Fruit fly (Drosophila melanogaster) whole organism, embryonic: ENCODE results near the gene CG31548.

Experiments
- B-H1 ChIP-seq: fragments of 200-800 bp; sonication (Bioruptor generic); IDR thresholded peaks from 3 replicates; pipeline ENCODE4 v1.3.6; 2022; ENCODE audit warnings: missing biosample characterization, missing genetic modification characterization
- Bdp1 ChIP-seq: fragments of 200-800 bp; sonication (Bioruptor generic); optimal IDR thresholded peaks from 3 replicates; lab custom pipeline; 2016; ENCODE audit warnings: missing biosample characterization, missing genetic modification characterization
- CG10321 ChIP-seq: fragments of 200-800 bp; sonication (Bioruptor generic); IDR thresholded peaks from 2 replicates; pipeline ENCODE4 v1.3.6; 2022; ENCODE audit warnings: missing biosample characterization, missing genetic modification characterization
- CG10462 ChIP-seq: fragments of 200-800 bp; sonication (Bioruptor generic); optimal IDR thresholded peaks from 2 replicates; lab custom pipeline; 2016; ENCODE audit warnings: missing biosample characterization, missing genetic modification characterization
- CG11504 ChIP-seq: fragments of 200-800 bp; sonication (Bioruptor generic); optimal IDR thresholded peaks from 3 replicates; lab custom pipeline; 2019; ENCODE audit warnings: missing biosample characterization, mild to moderate bottlenecking, missing genetic modification characterization, moderate library complexity
- CG12236 ChIP-seq: fragments of 200-800 bp; sonication (Bioruptor generic); optimal IDR thresholded peaks from 2 replicates; lab custom pipeline; 2016; ENCODE audit warnings: missing biosample characterization, missing genetic modification characterization
- CG13287 ChIP-seq: fragments of 200-800 bp; sonication (Bioruptor generic); IDR thresholded peaks from 2 replicates; pipeline ENCODE4 v1.3.6; 2022; ENCODE audit warnings: missing biosample characterization, missing genetic modification characterization; ENCODE audit not compliant: partially characterized antibody
- CG14441 ChIP-seq: fragments of 200-800 bp; sonication (Bioruptor generic); IDR thresholded peaks from 2 replicates; pipeline ENCODE4 v1.3.6; 2022; ENCODE audit warnings: missing biosample characterization, missing genetic modification characterization
- CG15073 ChIP-seq: fragments of 200-800 bp; sonication (Bioruptor generic); optimal IDR thresholded peaks from 2 replicates; lab custom pipeline; 2016; ENCODE audit warnings: missing biosample characterization, missing genetic modification characterization
- CG17328 ChIP-seq: fragments of 200-800 bp; sonication (Bioruptor generic); IDR thresholded peaks from 2 replicates; pipeline ENCODE4 v1.3.6; 2022; ENCODE audit warnings: missing biosample characterization, missing genetic modification characterization
- CG18619 ChIP-seq: fragments of 200-800 bp; sonication (Bioruptor generic); optimal IDR thresholded peaks from 3 replicates; lab custom pipeline; 2017; ENCODE audit warnings: missing biosample characterization, mild to moderate bottlenecking, missing genetic modification characterization
- CG18764 ChIP-seq: fragments of 200-800 bp; sonication (Bioruptor generic); optimal IDR thresholded peaks from 3 replicates; lab custom pipeline; 2016; ENCODE audit warnings: missing biosample characterization, missing genetic modification characterization
- CG2678 ChIP-seq: fragments of 200-800 bp; sonication (Bioruptor generic); optimal IDR thresholded peaks from 3 replicates; lab custom pipeline; 2019; ENCODE audit warnings: missing biosample characterization, mild to moderate bottlenecking, missing genetic modification characterization, moderate library complexity
- CG2875 ChIP-seq: fragments of 200-800 bp; sonication (Bioruptor generic); optimal IDR thresholded peaks from 2 replicates; lab custom pipeline; 2017; ENCODE audit warnings: missing biosample characterization, mild to moderate bottlenecking, missing genetic modification characterization, missing genetic modification reagents
- CG30020 ChIP-seq: fragments of 200-800 bp; optimal IDR thresholded peaks from 2 replicates; lab custom pipeline; 2019; ENCODE audit warnings: missing biosample characterization, mild to moderate bottlenecking, missing genetic modification characterization, moderate library complexity
- CG31224 ChIP-seq: fragments of 200-800 bp; sonication (Bioruptor generic); IDR thresholded peaks from 2 replicates; pipeline ENCODE4 v1.3.6; 2022; ENCODE audit warnings: missing biosample characterization, missing genetic modification characterization
- CG3163 ChIP-seq: fragments of 200-800 bp; sonication (Bioruptor generic); optimal IDR thresholded peaks from 3 replicates; lab custom pipeline; 2016; ENCODE audit warnings: missing biosample characterization, missing genetic modification characterization
- CG32767 ChIP-seq: fragments of 200-800 bp; sonication (Bioruptor generic); IDR thresholded peaks from 2 replicates; pipeline ENCODE4 v1.3.6; 2022; ENCODE audit warnings: missing biosample characterization, missing genetic modification characterization
- CG3838 ChIP-seq: fragments of 200-800 bp; sonication (Bioruptor generic); optimal IDR thresholded peaks from 3 replicates; lab custom pipeline; 2016; ENCODE audit warnings: missing biosample characterization, missing genetic modification characterization
- CG42726 ChIP-seq: fragments of 200-800 bp; sonication (Bioruptor generic); IDR thresholded peaks from 2 replicates; pipeline ENCODE4 v1.3.6; 2022; ENCODE audit warnings: missing biosample characterization, missing genetic modification characterization; ENCODE audit not compliant: partially characterized antibody
- CG4820 ChIP-seq: fragments of 200-800 bp; sonication (Bioruptor generic); optimal IDR thresholded peaks from 3 replicates; lab custom pipeline; 2016; ENCODE audit warnings: missing biosample characterization, missing genetic modification characterization
- CG6791 ChIP-seq: fragments of 200-800 bp; sonication (Bioruptor generic); IDR thresholded peaks from 3 replicates; pipeline ENCODE4 v1.3.6; 2022; ENCODE audit warnings: missing biosample characterization, missing genetic modification characterization; ENCODE audit not compliant: partially characterized antibody
- CG7987 ChIP-seq: fragments of 200-800 bp; sonication (Bioruptor generic); optimal IDR thresholded peaks from 2 replicates; lab custom pipeline; 2018; ENCODE audit warnings: missing biosample characterization, mild to moderate bottlenecking, missing genetic modification characterization, moderate library complexity
- CG8944 ChIP-seq: fragments of 200-800 bp; sonication (Bioruptor generic); optimal IDR thresholded peaks from 3 replicates; lab custom pipeline; 2016; ENCODE audit warnings: missing biosample characterization, missing genetic modification characterization
- CHES-1-like ChIP-seq: fragments of 200-800 bp; sonication (Bioruptor generic); optimal IDR thresholded peaks from 2 replicates; lab custom pipeline; 2016; ENCODE audit warnings: missing biosample characterization, missing genetic modification characterization
- CkIIα-i1 ChIP-seq: fragments of 200-800 bp; sonication (Bioruptor generic); IDR thresholded peaks from 2 replicates; pipeline ENCODE4 v1.3.6; 2022; ENCODE audit warnings: missing biosample characterization, missing genetic modification characterization
- D19A ChIP-seq: fragments of 200-800 bp; optimal IDR thresholded peaks from 3 replicates; lab custom pipeline; 2019; ENCODE audit warnings: missing biosample characterization, mild to moderate bottlenecking, missing genetic modification characterization, moderate library complexity
- Dip3 ChIP-seq: fragments of 200-800 bp; sonication (Bioruptor generic); optimal IDR thresholded peaks from 3 replicates; lab custom pipeline; 2016; ENCODE audit warnings: missing biosample characterization, missing genetic modification characterization
- Drgx ChIP-seq: fragments of 200-800 bp; sonication (Bioruptor generic); IDR thresholded peaks from 2 replicates; pipeline ENCODE4 v1.3.6; 2022; ENCODE audit warnings: missing biosample characterization, missing genetic modification characterization
- Hr39 ChIP-seq: fragments of >200 bp; optimal IDR thresholded peaks from 2 replicates; lab custom pipeline; 2017
- Optix ChIP-seq: fragments of 200-800 bp; sonication (Bioruptor generic); IDR thresholded peaks from 3 replicates; pipeline ENCODE4 v1.3.6; 2022; ENCODE audit warnings: missing biosample characterization, missing genetic modification characterization
- Spps ChIP-seq: fragments of 200-800 bp; sonication (Bioruptor generic); optimal IDR thresholded peaks from 2 replicates; lab custom pipeline; 2018; ENCODE audit warnings: missing biosample characterization, mild to moderate bottlenecking, missing genetic modification characterization
- ase ChIP-seq: fragments of 200-800 bp; sonication (Bioruptor generic); IDR thresholded peaks from 3 replicates; pipeline ENCODE4 v1.3.6; 2022; ENCODE audit warnings: missing biosample characterization, missing genetic modification characterization
- az2 ChIP-seq: fragments of 200-800 bp; sonication (Bioruptor generic); optimal IDR thresholded peaks from 3 replicates; lab custom pipeline; 2016; ENCODE audit warnings: missing biosample characterization, missing genetic modification characterization
- disco-r ChIP-seq: fragments of 200-800 bp; sonication (Bioruptor generic); optimal IDR thresholded peaks from 2 replicates; lab custom pipeline; 2016; ENCODE audit warnings: missing biosample characterization, missing genetic modification characterization
- fru ChIP-seq: fragments of >200 bp; optimal IDR thresholded peaks from 2 replicates; lab custom pipeline; 2017
- h ChIP-seq: fragments of >200 bp; optimal IDR thresholded peaks from 2 replicates; lab custom pipeline; 2017
- hkb ChIP-seq, 2 experiments: fragments of 200-800 bp in 1 of 2; fragments of >200 bp in 1 of 2; sonication (Bioruptor generic) in 1 of 2; IDR thresholded peaks in 1 of 2; optimal IDR thresholded peaks in 1 of 2; 2 replicates each; pipeline versions ENCODE4 v1.3.6 to Lab custom; 2017 to 2022; ENCODE audit warnings: missing biosample characterization in 1 of 2, missing genetic modification characterization in 1 of 2
- kah ChIP-seq: fragments of 200-800 bp; sonication (Bioruptor generic); optimal IDR thresholded peaks from 2 replicates; lab custom pipeline; 2018; ENCODE audit warnings: missing biosample characterization, mild to moderate bottlenecking, missing genetic modification characterization
- klu ChIP-seq: fragments of 200-800 bp; sonication (Bioruptor generic); IDR thresholded peaks from 2 replicates; pipeline ENCODE4 v1.3.6; 2022; ENCODE audit warnings: missing biosample characterization, missing genetic modification characterization
- lov ChIP-seq, 2 experiments: fragments of 200-800 bp in 1 of 2; fragments of >200 bp in 1 of 2; sonication (Bioruptor generic) in 1 of 2; IDR thresholded peaks in 1 of 2; optimal IDR thresholded peaks in 1 of 2; 2 replicates in 1 of 2; 3 replicates in 1 of 2; pipeline versions ENCODE4 v1.3.6 to Lab custom; 2017 to 2022; ENCODE audit warnings: missing biosample characterization in 1 of 2, missing genetic modification characterization in 1 of 2
- mam ChIP-seq: fragments of 200-800 bp; sonication (Bioruptor generic); optimal IDR thresholded peaks from 3 replicates; lab custom pipeline; 2016; ENCODE audit warnings: missing biosample characterization, missing genetic modification characterization
- nerfin-2 ChIP-seq: fragments of 200-800 bp; sonication (Bioruptor generic); IDR thresholded peaks from 2 replicates; pipeline ENCODE4 v1.3.6; 2022; ENCODE audit warnings: missing biosample characterization, missing genetic modification characterization; ENCODE audit not compliant: partially characterized antibody
- rib ChIP-seq: fragments of 200-800 bp; sonication (Bioruptor generic); IDR thresholded peaks from 2 replicates; pipeline ENCODE4 v1.3.6; 2022; ENCODE audit warnings: missing biosample characterization, missing genetic modification characterization
- row ChIP-seq: fragments of 200-800 bp; sonication (Bioruptor generic); IDR thresholded peaks from 3 replicates; pipeline ENCODE4 v1.3.6; 2022; ENCODE audit warnings: missing biosample characterization, missing genetic modification characterization
- sisA ChIP-seq: fragments of 200-800 bp; sonication (Bioruptor generic); IDR thresholded peaks from 2 replicates; pipeline ENCODE4 v1.3.6; 2022; ENCODE audit warnings: missing biosample characterization, missing genetic modification characterization
- sr ChIP-seq: fragments of 200-800 bp; sonication (Bioruptor generic); IDR thresholded peaks from 3 replicates; pipeline ENCODE4 v1.3.6; 2022; ENCODE audit warnings: missing biosample characterization, missing genetic modification characterization
- trem ChIP-seq: fragments of 200-800 bp; optimal IDR thresholded peaks from 3 replicates; lab custom pipeline; 2019; ENCODE audit warnings: missing biosample characterization, mild to moderate bottlenecking, missing genetic modification characterization, moderate library complexity
- twi ChIP-seq: fragments of 200-800 bp; optimal IDR thresholded peaks from 2 replicates; lab custom pipeline; 2019; ENCODE audit warnings: missing biosample characterization, mild to moderate bottlenecking, missing genetic modification characterization, moderate library complexity
- zfh2 ChIP-seq: fragments of 200-800 bp; sonication (Bioruptor generic); optimal IDR thresholded peaks from 2 replicates; lab custom pipeline; 2016; ENCODE audit warnings: missing biosample characterization, missing genetic modification characterization

CG31548 gene

dm6 chr3R:5648569-5649476, 12.2 kb upstream of the CG31548 start, which contains the start of the genes MTA1-like and Sec23 (continued):
- TF ChIP-seq nerfin-2 (peak; percentile 85), CG3838 (no peak), CG2678 (tag; lab: Kevin White, UChicago) (peak; percentile 65), D19A (tag; lab: Kevin White, UChicago) (peak; percentile 36), CG18619 (GFP tag; lab: Kevin White, UChicago) (peak; percentile 57), Bdp1 (GFP tag; lab: Kevin White, UChicago) (no peak), CG31224 (peak; percentile 5; the same call in 1 of the 2 replicates), az2 (GFP tag; lab: Kevin White, UChicago) (peak; percentile 44), sr (no peak), CG14441 (peak; percentile 25; the same call in 1 of the 2 replicates), CG8944 (GFP tag; lab: Kevin White, UChicago) (no peak), Hr39 (lab: Kevin White, UChicago) (no peak), Spps (no peak), hkb (optimal IDR thresholded peaks at IDR 0.05; lab: Kevin White, UChicago) (no peak), hkb (GFP tag; IDR thresholded peaks at IDR 0.05; lab: Robert Waterston, UW) (no peak), CG15073 (GFP tag; lab: Kevin White, UChicago) (no peak), Drgx (GFP tag; lab: Robert Waterston, UW) (no peak), ase (GFP tag; lab: Robert Waterston, UW) (no peak), kah (GFP tag; lab: Kevin White, UChicago) (no peak), CG3163 (GFP tag; lab: Kevin White, UChicago) (no peak), Optix (GFP tag; lab: Robert Waterston, UW) (no peak), row (GFP tag; lab: Robert Waterston, UW) (peak; percentile 91), lov (optimal IDR thresholded peaks at IDR 0.05; lab: Kevin White, UChicago) (no peak), lov (GFP tag; IDR thresholded peaks at IDR 0.05; lab: Robert Waterston, UW) (no peak), trem (peak; percentile 75), CG32767 (GFP tag; lab: Robert Waterston, UW) (no peak; the same call in 1 of the 2 replicates), CG4820 (peak; percentile 34), CG7987 (GFP tag; lab: Kevin White, UChicago) (no peak), CG17328 (GFP tag; lab: Robert Waterston, UW) (no peak), mam (peak; percentile 53), CG6791 (GFP tag; lab: Robert Waterston, UW) (peak; percentile 93), CG18764 (GFP tag; lab: Kevin White, UChicago) (peak; percentile 36), CG10321 (GFP tag; lab: Robert Waterston, UW) (no peak), Dip3 (GFP tag; lab: Kevin White, UChicago) (peak; percentile 5), CG10462 (GFP tag; lab: Kevin White, UChicago) (peak; percentile 31), zfh2 (peak; percentile 54), fru (lab: Kevin White, UChicago) (no peak), CG2875 (GFP tag; lab: Kevin White, UChicago) (no peak), CG42726 (GFP tag; lab: Robert Waterston, UW) (peak; percentile 75), rib (GFP tag; lab: Robert Waterston, UW) (no peak; the same call in 1 of the 2 replicates), twi (peak; percentile 44), klu (GFP tag; lab: Robert Waterston, UW) (no peak), CHES-1-like (GFP tag; lab: Kevin White, UChicago) (no peak), disco-r (no peak), CG11504 (no peak), CG30020 (tag; lab: Kevin White, UChicago) (peak; percentile 78), h (lab: Kevin White, UChicago) (no peak), B-H1 (GFP tag; lab: Robert Waterston, UW) (no peak), CG12236 (no peak), CkIIα-i1 (GFP tag; lab: Robert Waterston, UW) (no peak), sisA (GFP tag; lab: Robert Waterston, UW) (peak; percentile 55), CG13287 (peak; percentile 90)
